Worm (Caenorhabditis elegans) whole organism, L4 larva: ENCODE data around the gene dif-1.

Experiments
- fkh-10 ChIP-seq: fragments of 150-350 bp; optimal IDR thresholded peaks from 2 replicates; lab custom pipeline; 2014; ENCODE audit warnings: missing biosample characterization, missing genetic modification reagents, missing genetic modification characterization
- nhr-76 ChIP-seq: fragments of 150-350 bp; optimal IDR thresholded peaks from 2 replicates; lab custom pipeline; 2014; ENCODE audit warnings: missing biosample characterization, missing genetic modification characterization

DNA sequence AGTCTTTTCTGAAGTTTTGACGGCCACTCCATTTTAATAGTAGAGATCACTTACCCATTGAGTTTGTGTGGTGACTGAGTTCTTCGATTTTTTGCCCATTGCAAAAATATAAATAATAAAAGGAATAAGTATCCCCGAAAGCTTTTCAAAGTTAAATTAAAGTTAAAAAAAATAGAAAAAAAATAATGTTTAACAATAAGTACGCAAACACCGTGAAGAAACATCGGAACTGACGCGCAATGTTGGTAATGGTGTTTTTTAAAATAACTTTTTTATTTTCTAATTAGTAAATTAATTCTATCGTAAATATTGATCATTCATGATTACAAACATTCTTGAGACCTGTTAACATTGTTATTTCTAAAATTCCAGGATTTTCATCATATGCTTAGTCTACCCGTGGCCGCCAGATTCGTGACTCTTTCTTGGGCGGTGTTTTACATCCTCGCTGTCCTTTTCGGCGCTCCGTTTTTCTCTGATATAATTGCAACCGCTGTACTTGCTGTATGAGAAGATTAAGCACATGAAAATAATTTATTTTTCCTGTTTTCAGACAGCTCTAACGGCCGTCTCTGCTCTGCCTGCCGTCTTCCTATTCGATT, 3.6 kb upstream of the dif-1 start, which contains the start of the genes F49E8.7, F49E8.8 and nprl-2:
- no peak for TF ChIP-seq nhr-76
- no peak for TF ChIP-seq fkh-10 (GFP tag; lab: Kevin White, UChicago)
